Fruit fly (Drosophila melanogaster): Measurements from ENCODE around the gene CG15754.
A peak's percentile ranks its signal among the peaks of the same experiment; 100 is the strongest.

Gene CG15754

dm6 chrX:13527706-13528105, at the start of gene CG15754:
CG15754 (plus strand) TSS chrX:13528006.
- TF ChIP-seq CG17328 (GFP tag; IDR thresholded peaks at IDR 0.05), result no peak
- TF ChIP-seq CG12391 (tag; optimal IDR thresholded peaks at IDR 0.05), result no peak
- no peak for TF ChIP-seq CG6813 (GFP tag; optimal IDR thresholded peaks at IDR 0.05)
- no peak for TF ChIP-seq CTCF (GFP tag; optimal IDR thresholded peaks at IDR 0.05)
- TF ChIP-seq CG4328 (GFP tag; optimal IDR thresholded peaks at IDR 0.05), result no peak

- TF ChIP-seq wor (GFP tag; IDR thresholded peaks at IDR 0.05), result no peak
- TF ChIP-seq CG3407 (GFP tag; optimal IDR thresholded peaks at IDR 0.05), result no peak
- TF ChIP-seq Med (GFP tag), result no peak
- TF ChIP-seq abd-A (tag; optimal IDR thresholded peaks at IDR 0.05), result no peak
- peak; percentile 50 for TF ChIP-seq Ets65A (GFP tag)
- no peak for TF ChIP-seq CG11247 (GFP tag; IDR thresholded peaks at IDR 0.05)
- peak; percentile 70 for TF ChIP-seq CG7372 (GFP tag; IDR thresholded peaks at IDR 0.05)
- TF ChIP-seq bab2 (GFP tag; optimal IDR thresholded peaks at IDR 0.05), result no peak
- TF ChIP-seq CG16779 (GFP tag; IDR thresholded peaks at IDR 0.05), result no peak
- TF ChIP-seq Aef1 (GFP tag; IDR thresholded peaks at IDR 0.05), result no peak
- TF ChIP-seq prd (optimal IDR thresholded peaks at IDR 0.05), result no peak
- TF ChIP-seq prd (GFP tag; IDR thresholded peaks at IDR 0.05), result no peak
These were observed 48.8 kb upstream of the CG15754 start for dm6 chrX:13478994-13479393.

dm6 chrX:13529673-13530072, 1.9 kb downstream of the CG15754 start:
- TF ChIP-seq CG9437 (GFP tag; optimal IDR thresholded peaks at IDR 0.05), result no peak
- no peak for TF ChIP-seq sug (tag; optimal IDR thresholded peaks at IDR 0.05)
- no peak for TF ChIP-seq Hand (GFP tag; optimal IDR thresholded peaks at IDR 0.05)
- no peak for TF ChIP-seq pan (optimal IDR thresholded peaks at IDR 0.05)
- TF ChIP-seq pan (GFP tag; optimal IDR thresholded peaks at IDR 0.05 in 1 of 2, IDR thresholded peaks at IDR 0.05 in 1 of 2), result peak in 1 of 2 experiments; percentile 11
- no peak for TF ChIP-seq CrebB (tag; optimal IDR thresholded peaks at IDR 0.05)
- TF ChIP-seq Rx (GFP tag; IDR thresholded peaks at IDR 0.05), result no peak
- TF ChIP-seq sisA (GFP tag; IDR thresholded peaks at IDR 0.05), result 0 out of 2 replicates have a peak, but pooled peaks have one; percentile 16
- TF ChIP-seq CG4820 (GFP tag; optimal IDR thresholded peaks at IDR 0.05), result no peak
- TF ChIP-seq CG6175 (GFP tag; IDR thresholded peaks at IDR 0.05), result 0 out of 3 replicates have a peak, but pooled peaks have one; percentile 11
- no peak for TF ChIP-seq sob (GFP tag; IDR thresholded peaks at IDR 0.05)
- no peak for TF ChIP-seq CG18764 (GFP tag; optimal IDR thresholded peaks at IDR 0.05)
- TF ChIP-seq CG18599 (GFP tag; optimal IDR thresholded peaks at IDR 0.05), result peak; percentile 2
- no peak for TF ChIP-seq lilli (GFP tag; optimal IDR thresholded peaks at IDR 0.05)
- no peak for TF ChIP-seq hb (GFP tag; IDR thresholded peaks at IDR 0.05; ENCODE audit: partially characterized antibody)
- TF ChIP-seq CG9609 (GFP tag; optimal IDR thresholded peaks at IDR 0.05), result no peak
- no peak for TF ChIP-seq CG10431 (GFP tag; optimal IDR thresholded peaks at IDR 0.05)
- no peak for TF ChIP-seq CG32767 (GFP tag; IDR thresholded peaks at IDR 0.05)
- peak; percentile 22; the same call in 1 of the 3 replicates for TF ChIP-seq row (GFP tag; IDR thresholded peaks at IDR 0.05)
- TF ChIP-seq Nf-YC (tag; optimal IDR thresholded peaks at IDR 0.05), result no peak
- no peak for TF ChIP-seq Pdp1 (GFP tag; optimal IDR thresholded peaks at IDR 0.05)
- 0 out of 3 replicates have a peak, but pooled peaks have one; percentile 6 for TF ChIP-seq ase (GFP tag; IDR thresholded peaks at IDR 0.05)
- TF ChIP-seq Ada2b (GFP tag; IDR thresholded peaks at IDR 0.05), result 0 out of 2 replicates have a peak, but pooled peaks have one; percentile 30
- no peak for TF ChIP-seq Hr39 (optimal IDR thresholded peaks at IDR 0.05)
- TF ChIP-seq CG11696 (GFP tag; IDR thresholded peaks at IDR 0.05), result no peak
- TF ChIP-seq CG6765 (GFP tag; optimal IDR thresholded peaks at IDR 0.05), result no peak
- TF ChIP-seq CG11504 (tag; optimal IDR thresholded peaks at IDR 0.05), result peak; percentile 13
- no peak for TF ChIP-seq CG8478 (optimal IDR thresholded peaks at IDR 0.05)
- TF ChIP-seq lov (optimal IDR thresholded peaks at IDR 0.05), result no peak
- no peak for TF ChIP-seq lov (GFP tag; IDR thresholded peaks at IDR 0.05)
- TF ChIP-seq aop (GFP tag; IDR thresholded peaks at IDR 0.05), result no peak
- no peak for TF ChIP-seq CG11093 (GFP tag; IDR thresholded peaks at IDR 0.05)
- TF ChIP-seq dmrt99B (tag; optimal IDR thresholded peaks at IDR 0.05), result no peak
- no peak for TF ChIP-seq Atf6 (GFP tag; IDR thresholded peaks at IDR 0.05)
- no peak for TF ChIP-seq prd (optimal IDR thresholded peaks at IDR 0.05)
- peak; percentile 42; the same call in 1 of the 3 replicates for TF ChIP-seq prd (GFP tag; IDR thresholded peaks at IDR 0.05)
- TF ChIP-seq pnt (GFP tag; optimal IDR thresholded peaks at IDR 0.05), result no peak

Measured in whole organism, embryonic.